Worm (Caenorhabditis elegans): ENCODE data around the gene nhr-47.
A peak's percentile ranks its signal among the peaks of the same experiment; 100 is the strongest.
"Not testable (repeated sequence)": the region's sequence is repeated elsewhere in the genome, so short reads cannot be mapped to it uniquely, and the experiment has no call there.

The nhr-47 gene

DNA sequence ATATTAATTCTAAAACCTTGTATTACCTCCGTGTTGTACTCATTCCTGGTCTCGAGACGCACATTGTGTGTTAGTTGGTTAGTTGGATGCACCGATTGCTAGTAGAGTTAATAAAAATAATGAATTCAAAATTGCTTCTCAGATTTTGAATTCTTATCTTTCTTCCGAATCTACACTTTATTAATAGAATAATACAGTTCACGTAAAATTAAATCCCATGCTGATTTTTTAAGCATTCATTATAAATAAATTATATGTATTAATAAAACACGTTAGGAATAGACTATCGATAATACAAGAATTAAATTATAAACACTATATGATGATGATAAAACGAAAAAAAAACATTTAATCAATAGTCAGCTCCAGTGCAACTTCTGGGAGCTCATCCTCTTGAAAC lies 36.6 kb upstream of the nhr-47 start, which contains the start of gene ZC317.6:
TSS of gene ZC317.6 (minus strand) at position 101 of the 400 bp plus-strand sequence.
- TF ChIP-seq lin-11, ceh-34, pqm-1 (tag; optimal IDR thresholded peaks at IDR 0.05): not testable (repeated sequence)

DNA sequence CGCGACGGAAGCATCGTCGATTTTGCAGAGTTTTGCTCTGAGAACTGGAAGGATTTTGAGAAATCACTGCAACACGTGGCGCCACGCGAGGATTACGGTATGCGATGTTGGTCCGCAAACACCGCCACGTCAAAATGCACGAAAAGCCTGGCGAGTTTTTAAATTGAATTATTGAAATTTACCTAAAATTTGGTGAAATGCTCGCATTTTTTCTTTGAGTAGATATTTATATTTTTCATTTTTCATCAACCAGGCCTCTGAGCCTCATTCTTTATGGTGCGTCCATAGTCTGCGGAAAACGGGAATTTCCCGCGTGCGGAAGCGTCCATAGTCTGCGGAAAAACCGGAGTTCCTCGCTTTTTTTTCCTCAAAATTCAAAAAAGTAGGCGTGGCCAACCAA lies 34.1 kb upstream of the nhr-47 start, which contains the start of gene ZC317.7:
TSS of gene ZC317.7 (minus strand) at position 101 of the 400 bp plus-strand sequence.
- not testable (repeated sequence) for TF ChIP-seq ceh-31, odd-2, ref-2 (tag; optimal IDR thresholded peaks at IDR 0.05)

DNA sequence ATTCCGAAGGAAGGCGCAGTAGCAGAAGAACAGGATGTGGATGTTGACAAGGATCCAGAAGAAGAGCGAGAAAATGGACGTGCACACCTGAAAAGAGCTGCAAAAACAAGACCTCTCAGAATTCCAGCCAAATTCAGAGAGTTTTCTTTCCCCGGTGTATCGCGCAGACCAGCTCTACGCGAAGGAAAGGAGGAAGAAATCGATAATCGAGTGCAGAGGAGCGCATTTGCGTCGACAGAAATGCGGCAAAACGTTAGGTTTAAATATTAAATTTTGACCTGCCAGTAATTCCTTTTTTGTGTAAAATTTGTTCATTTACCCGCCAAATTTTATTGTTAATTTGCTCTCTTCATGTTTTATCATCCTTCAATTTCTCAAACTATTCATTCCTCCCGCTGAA lies 27.3 kb upstream of the nhr-47 start:
- TF ChIP-seq ceh-48 (tag; optimal IDR thresholded peaks at IDR 0.05) (peak; percentile 29), dve-1 (tag; optimal IDR thresholded peaks at IDR 0.05) (no peak), unc-42 (tag; optimal IDR thresholded peaks at IDR 0.05) (no peak)

DNA sequence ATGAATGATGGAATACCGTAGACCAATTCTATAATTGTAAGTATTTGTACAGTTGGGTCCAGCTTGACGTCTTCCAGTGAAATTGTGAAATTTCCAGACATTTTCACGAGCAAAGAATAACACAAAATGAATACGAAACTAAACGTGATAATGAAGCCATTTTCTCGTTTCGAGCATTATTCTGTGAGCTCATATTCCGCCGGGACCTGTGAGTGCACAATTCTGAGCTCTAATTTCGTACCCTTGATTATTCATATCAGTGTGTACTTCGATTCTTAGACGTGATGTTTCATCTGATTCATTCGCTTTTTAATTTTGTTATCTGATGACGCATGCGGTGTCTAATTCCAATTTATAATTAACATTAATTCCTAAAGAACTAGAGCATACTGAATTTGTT lies 22.7 kb upstream of the nhr-47 start, which contains the start of gene srg-66:
TSS of gene srg-66 (minus strand) at position 101 of the 400 bp plus-strand sequence.
- no peak for TF ChIP-seq che-1 (tag; optimal IDR thresholded peaks at IDR 0.05)
- no peak for TF ChIP-seq gmeb-2 (tag; optimal IDR thresholded peaks at IDR 0.05)
- no peak for TF ChIP-seq ceh-34 (tag; optimal IDR thresholded peaks at IDR 0.05)
- no peak for TF ChIP-seq C38D4.7 (GFP tag; optimal IDR thresholded peaks at IDR 0.05)
- TF ChIP-seq ceh-14 (tag; optimal IDR thresholded peaks at IDR 0.05) = no peak
- no peak for TF ChIP-seq unc-42 (tag; optimal IDR thresholded peaks at IDR 0.05)
- no peak for TF ChIP-seq nhr-232 (tag; optimal IDR thresholded peaks at IDR 0.05)
- no peak for TF ChIP-seq ceh-6 (GFP tag; optimal IDR thresholded peaks at IDR 0.05)

ce11 chrV:5484866-5485265 lies 20.2 kb upstream of the nhr-47 start, which contains the start of gene srg-65:
srg-65 (minus strand) TSS chrV:5484966.
- TF ChIP-seq hlh-15 (tag; optimal IDR thresholded peaks at IDR 0.05) (no peak), ceh-19 (GFP tag; optimal IDR thresholded peaks at IDR 0.05) (no peak), odd-2 (tag; optimal IDR thresholded peaks at IDR 0.05) (no peak), unc-3 (GFP tag; conservative IDR thresholded peaks at IDR 0.05) (no peak), unc-3 (tag; optimal IDR thresholded peaks at IDR 0.05) (no peak), ets-4 (tag; optimal IDR thresholded peaks at IDR 0.05) (no peak), ceh-34 (tag; optimal IDR thresholded peaks at IDR 0.05) (no peak), madf-2 (tag; optimal IDR thresholded peaks at IDR 0.05) (no peak), pqm-1 (tag; optimal IDR thresholded peaks at IDR 0.05) (no peak), lin-11 (tag; optimal IDR thresholded peaks at IDR 0.05) (no peak), elt-4 (tag; optimal IDR thresholded peaks at IDR 0.05) (no peak)

ce11 chrV:5487180-5487579 lies 17.9 kb upstream of the nhr-47 start:
- TF ChIP-seq ceh-14 (tag; optimal IDR thresholded peaks at IDR 0.05) (no peak), ref-2 (tag; optimal IDR thresholded peaks at IDR 0.05) (no peak), sox-2 (GFP tag; IDR thresholded peaks at IDR 0.05) (no peak), ceh-22 (tag; optimal IDR thresholded peaks at IDR 0.05) (no peak), gmeb-2 (tag; optimal IDR thresholded peaks at IDR 0.05) (no peak), fkh-10 (GFP tag; optimal IDR thresholded peaks at IDR 0.05) (no peak), hlh-15 (tag; optimal IDR thresholded peaks at IDR 0.05) (no peak), pha-4 (tag; optimal IDR thresholded peaks at IDR 0.05) (no peak), pha-2 (tag; optimal IDR thresholded peaks at IDR 0.05) (no peak), ceh-6 (GFP tag; optimal IDR thresholded peaks at IDR 0.05) (no peak), rnt-1 (tag; optimal IDR thresholded peaks at IDR 0.05) (no peak), unc-86 (tag; optimal IDR thresholded peaks at IDR 0.05) (no peak), dve-1 (tag; optimal IDR thresholded peaks at IDR 0.05) (no peak), syd-9 (tag; optimal IDR thresholded peaks at IDR 0.05) (no peak), lin-11 (tag; optimal IDR thresholded peaks at IDR 0.05) (no peak)

- no peak for TF ChIP-seq elt-4 (tag; optimal IDR thresholded peaks at IDR 0.05)
- no peak for TF ChIP-seq ceh-31 (tag; optimal IDR thresholded peaks at IDR 0.05)
- no peak for TF ChIP-seq ceh-19 (GFP tag; optimal IDR thresholded peaks at IDR 0.05)
- no peak for TF ChIP-seq ceh-6 (GFP tag; optimal IDR thresholded peaks at IDR 0.05)
- TF ChIP-seq lim-6 (tag; optimal IDR thresholded peaks at IDR 0.05) = no peak
- TF ChIP-seq hlh-15 (tag; optimal IDR thresholded peaks at IDR 0.05) = no peak
- TF ChIP-seq ets-4 (tag; optimal IDR thresholded peaks at IDR 0.05) = no peak
- no peak for TF ChIP-seq gmeb-2 (tag; optimal IDR thresholded peaks at IDR 0.05)
- TF ChIP-seq eyg-1 (tag; optimal IDR thresholded peaks at IDR 0.05) = no peak
- no peak for TF ChIP-seq Y22D7AL.16 (tag; optimal IDR thresholded peaks at IDR 0.05)
- TF ChIP-seq pag-3 (tag; optimal IDR thresholded peaks at IDR 0.05; ENCODE audit: borderline replicate concordance) = no peak
These were observed 16.3 kb upstream of the nhr-47 start, which contains the start of gene grl-18 for ce11 chrV:5488766-5489165. grl-18 (minus strand) TSS chrV:5488866.
